Worm (Caenorhabditis elegans) whole organism, L4/young adult: ENCODE data around the gene K01B6.4.

Experiments used
- dao-5 ChIP-seq: sonication (generic microtip); optimal IDR thresholded peaks from 2 replicates; lab custom pipeline; 2016; ENCODE audit warnings: missing genotype, missing genetic modification characterization, moderate library complexity, missing compliant biosample characterization
- him-1 ChIP-seq: sonication (generic microtip); optimal IDR thresholded peaks from 2 replicates; lab custom pipeline; 2016; ENCODE audit warnings: missing genotype, missing genetic modification reagents, missing genetic modification characterization, missing compliant biosample characterization

DNA sequence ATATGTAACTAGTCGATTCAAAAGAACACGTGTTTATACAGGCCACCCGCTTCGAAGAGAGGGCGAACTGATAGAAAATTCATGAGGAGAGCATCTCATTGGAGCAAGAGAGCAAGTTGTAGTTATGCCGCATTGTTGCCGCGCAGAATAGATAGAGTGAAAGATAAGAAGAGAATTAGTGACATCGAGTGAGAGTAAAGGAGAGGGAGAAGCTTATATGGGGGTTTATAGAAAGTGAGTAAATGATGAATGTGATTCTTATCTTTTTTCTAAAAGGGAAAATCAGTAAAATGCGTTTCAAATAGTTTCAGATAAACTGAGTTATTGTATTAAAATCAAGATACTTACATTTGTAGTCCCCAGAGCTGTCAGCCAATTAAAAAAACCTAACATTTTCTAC, 27.1 kb downstream of the K01B6.4 start:
- TF ChIP-seq him-1 (no peak), dao-5 (tag; lab: Kevin White, UChicago) (no peak)
